Worm (Caenorhabditis elegans) whole organism, L1 larva: ENCODE results near the gene famh-136.
A peak's percentile ranks its signal among the peaks of the same experiment; 100 is the strongest.

ENCODE experiments used
- C04F5.9 ChIP-seq: sonication (generic microtip); optimal IDR thresholded peaks from 2 replicates; lab custom pipeline; 2016; ENCODE audit warnings: missing genetic modification characterization, missing compliant biosample characterization
- C16A3.4 ChIP-seq: fragments of 150-350 bp; optimal IDR thresholded peaks from 2 replicates; lab custom pipeline; 2014; ENCODE audit warnings: missing biosample characterization, missing genetic modification characterization
- C34B4.2 ChIP-seq: sonication (generic microtip); optimal IDR thresholded peaks from 2 replicates; lab custom pipeline; 2017; ENCODE audit warnings: mild to moderate bottlenecking, missing genetic modification characterization, missing compliant biosample characterization
- F16B12.6 ChIP-seq: fragments of 150-350 bp; optimal IDR thresholded peaks from 2 replicates; lab custom pipeline; 2014; ENCODE audit warnings: missing biosample characterization, missing genetic modification characterization
- aly-2 ChIP-seq: fragments of 150-350 bp; optimal IDR thresholded peaks from 2 replicates; lab custom pipeline; 2014; ENCODE audit warnings: missing biosample characterization, missing genetic modification characterization
- ceh-8 ChIP-seq: fragments of 200-800 bp; sonication (Bioruptor generic); optimal IDR thresholded peaks from 2 replicates; lab custom pipeline; 2018; ENCODE audit warnings: mild to moderate bottlenecking, missing genetic modification characterization, moderate library complexity, missing compliant biosample characterization
- ceh-82 ChIP-seq, 3 experiments: fragments of 150-350 bp in 1 of 3; sonication (generic microtip) in 2 of 3; optimal IDR thresholded peaks; 2 replicates each; lab custom pipeline; 2014 to 2017; ENCODE audit warnings: missing biosample characterization in 3 of 3, missing genetic modification characterization in 3 of 3
- ceh-88 ChIP-seq: fragments of 200-800 bp; sonication (Bioruptor generic); IDR thresholded peaks from 2 replicates; pipeline ENCODE4 v1.3.6; 2022; ENCODE audit warnings: missing genetic modification characterization, missing compliant biosample characterization
- dpl-1 ChIP-seq, 3 experiments: fragments of 150-350 bp in 2 of 3; sonication (generic microtip) in 1 of 3; optimal IDR thresholded peaks; 2 replicates each; lab custom pipeline; 2014 to 2017; ENCODE audit warnings: missing biosample characterization in 3 of 3, missing genetic modification characterization in 3 of 3, missing genetic modification reagents in 3 of 3
- dsc-1 ChIP-seq: sonication (generic microtip); optimal IDR thresholded peaks from 2 replicates; lab custom pipeline; 2016; ENCODE audit warnings: mild to moderate bottlenecking, missing genetic modification characterization, missing compliant biosample characterization
- efl-1 ChIP-seq, 4 experiments: fragments of 150-350 bp; optimal IDR thresholded peaks in 3 of 4; peaks in 1 of 4; 1 replicate in 1 of 4; 2 replicates in 3 of 4; lab custom pipeline; 2014; ENCODE audit warnings: missing biosample characterization in 2 of 4, missing genetic modification characterization in 2 of 4, missing genetic modification reagents in 2 of 4
- efl-3 ChIP-seq: fragments of 200-800 bp; sonication (Bioruptor generic); optimal IDR thresholded peaks from 2 replicates; lab custom pipeline; 2018; ENCODE audit warnings: mild to moderate bottlenecking, missing genetic modification characterization, missing compliant biosample characterization
- egl-13 ChIP-seq: sonication (generic microtip); optimal IDR thresholded peaks from 2 replicates; lab custom pipeline; 2016; ENCODE audit warnings: missing genotype, missing genetic modification reagents, missing genetic modification characterization, missing compliant biosample characterization
- egl-27 ChIP-seq, 2 experiments: fragments of 150-350 bp in 1 of 2; sonication (generic microtip); optimal IDR thresholded peaks; 3 replicates each; lab custom pipeline; 2017 to 2018; ENCODE audit warnings: missing biosample characterization in 2 of 2, missing genetic modification characterization in 2 of 2, missing genetic modification reagents in 2 of 2
- elt-3 ChIP-seq, 6 experiments: fragments of 150-350 bp in 1 of 6; sonication (generic microtip); optimal IDR thresholded peaks; 2 replicates each; lab custom pipeline; 2017 to 2018; ENCODE audit warnings: missing biosample characterization in 6 of 6, missing genetic modification characterization in 6 of 6, inconsistent platforms in 1 of 6
- ets-5 ChIP-seq: fragments of 200-800 bp; sonication (Bioruptor generic); IDR thresholded peaks from 2 replicates; pipeline ENCODE4 v1.3.6; 2022; ENCODE audit warnings: missing genetic modification characterization, missing compliant biosample characterization
- fkh-8 ChIP-seq: sonication (generic microtip); optimal IDR thresholded peaks from 2 replicates; lab custom pipeline; 2016; ENCODE audit warnings: mild to moderate bottlenecking, missing genetic modification characterization, missing compliant biosample characterization
- grh-1 ChIP-seq: fragments of 200-800 bp; sonication (Bioruptor generic); IDR thresholded peaks from 2 replicates; pipeline ENCODE4 v1.3.6; 2022; ENCODE audit warnings: missing genetic modification reagents, missing genetic modification characterization, missing compliant biosample characterization
- hlh-4 ChIP-seq: sonication (generic microtip); optimal IDR thresholded peaks from 2 replicates; lab custom pipeline; 2016; ENCODE audit warnings: mild to moderate bottlenecking, missing genetic modification characterization, missing compliant biosample characterization
- isw-1 ChIP-seq: fragments of 200-800 bp; sonication (Bioruptor generic); IDR thresholded peaks from 2 replicates; pipeline ENCODE4 v1.3.6; 2022; ENCODE audit warnings: missing genetic modification characterization, missing compliant biosample characterization
- jun-1 ChIP-seq: fragments of 150-350 bp; optimal IDR thresholded peaks from 2 replicates; lab custom pipeline; 2014; ENCODE audit warnings: missing biosample characterization, missing genetic modification reagents, missing genetic modification characterization
- lin-13 ChIP-seq: fragments of 150-350 bp; optimal IDR thresholded peaks from 2 replicates; lab custom pipeline; 2014; ENCODE audit warnings: missing biosample characterization, missing genetic modification reagents, missing genetic modification characterization
- lin-14 ChIP-seq: fragments of 200-800 bp; sonication (Bioruptor generic); optimal IDR thresholded peaks from 2 replicates; lab custom pipeline; 2018; ENCODE audit warnings: mild to moderate bottlenecking, missing genetic modification characterization, moderate library complexity, missing compliant biosample characterization
- lin-15B ChIP-seq: fragments of 150-350 bp; sonication (generic microtip); optimal IDR thresholded peaks from 3 replicates; lab custom pipeline; 2014; ENCODE audit warnings: missing biosample characterization, missing genetic modification characterization
- lin-35 ChIP-seq, 2 experiments: fragments of 150-350 bp; optimal IDR thresholded peaks; 2 replicates each; lab custom pipeline; 2014; ENCODE audit warnings: missing biosample characterization in 2 of 2, missing genetic modification characterization in 2 of 2, missing genetic modification reagents in 2 of 2
- lir-3 ChIP-seq: sonication (generic microtip); optimal IDR thresholded peaks from 2 replicates; lab custom pipeline; 2016; ENCODE audit warnings: mild to moderate bottlenecking, missing genetic modification characterization, moderate library complexity, missing compliant biosample characterization; ENCODE audit not compliant: poor library complexity
- lsy-2 ChIP-seq, 2 experiments: fragments of 150-350 bp; optimal IDR thresholded peaks; 2 replicates each; lab custom pipeline; 2014; ENCODE audit warnings: missing biosample characterization in 2 of 2, missing genetic modification characterization in 2 of 2
- mef-2 ChIP-seq: fragments of 150-350 bp; optimal IDR thresholded peaks from 2 replicates; lab custom pipeline; 2014; ENCODE audit warnings: missing biosample characterization, missing genetic modification characterization
- mep-1 ChIP-seq: fragments of 150-350 bp; optimal IDR thresholded peaks from 2 replicates; lab custom pipeline; 2014; ENCODE audit warnings: missing biosample characterization, missing genetic modification characterization
- nhr-11 ChIP-seq: fragments of 150-350 bp; optimal IDR thresholded peaks from 2 replicates; lab custom pipeline; 2014; ENCODE audit warnings: missing biosample characterization, missing genetic modification characterization
- nhr-237 ChIP-seq: fragments of 150-350 bp; optimal IDR thresholded peaks from 2 replicates; lab custom pipeline; 2014; ENCODE audit warnings: missing biosample characterization, missing genetic modification characterization
- nhr-47 ChIP-seq: sonication (generic microtip); optimal IDR thresholded peaks from 2 replicates; lab custom pipeline; 2016; ENCODE audit warnings: mild to moderate bottlenecking, missing genetic modification characterization, moderate library complexity, missing compliant biosample characterization
- nhr-71 ChIP-seq: sonication (generic microtip); optimal IDR thresholded peaks from 2 replicates; lab custom pipeline; 2016; ENCODE audit warnings: mild to moderate bottlenecking, missing genetic modification characterization, moderate library complexity, missing compliant biosample characterization
- nhr-76 ChIP-seq: sonication (generic microtip); optimal IDR thresholded peaks from 2 replicates; lab custom pipeline; 2017; ENCODE audit warnings: missing biosample characterization, missing genetic modification characterization
- nhr-90 ChIP-seq: sonication (generic microtip); optimal IDR thresholded peaks from 2 replicates; lab custom pipeline; 2016; ENCODE audit warnings: mild to moderate bottlenecking, missing genetic modification characterization, missing compliant biosample characterization; ENCODE audit not compliant: poor library complexity
- pax-3 ChIP-seq: fragments of 200-800 bp; sonication (Bioruptor generic); optimal IDR thresholded peaks from 2 replicates; lab custom pipeline; 2018; ENCODE audit warnings: mild to moderate bottlenecking, missing genetic modification characterization, moderate library complexity, missing compliant biosample characterization
- pqm-1 ChIP-seq: sonication (generic microtip); optimal IDR thresholded peaks from 3 replicates; lab custom pipeline; 2017; ENCODE audit warnings: missing biosample characterization, missing genetic modification characterization
- rnt-1 ChIP-seq: sonication (generic microtip); optimal IDR thresholded peaks from 2 replicates; lab custom pipeline; 2016; ENCODE audit warnings: mild to moderate bottlenecking, missing genetic modification characterization, moderate library complexity, missing compliant biosample characterization
- snu-23 ChIP-seq: sonication (generic microtip); optimal IDR thresholded peaks from 2 replicates; lab custom pipeline; 2016; ENCODE audit warnings: missing genetic modification characterization, missing compliant biosample characterization
- sox-4 ChIP-seq: sonication (generic microtip); optimal IDR thresholded peaks from 2 replicates; lab custom pipeline; 2016; ENCODE audit warnings: missing genetic modification characterization, missing compliant biosample characterization
- sup-37 ChIP-seq: fragments of 200-800 bp; sonication (Bioruptor generic); optimal IDR thresholded peaks from 2 replicates; lab custom pipeline; 2018; ENCODE audit warnings: mild to moderate bottlenecking, missing genetic modification characterization, missing compliant biosample characterization
- swsn-7 ChIP-seq: sonication (generic microtip); optimal IDR thresholded peaks from 2 replicates; lab custom pipeline; 2016; ENCODE audit warnings: missing genetic modification characterization, missing compliant biosample characterization
- tbx-2 ChIP-seq: sonication (generic microtip); optimal IDR thresholded peaks from 2 replicates; lab custom pipeline; 2016; ENCODE audit warnings: missing genetic modification characterization, missing compliant biosample characterization
- unc-130 ChIP-seq: fragments of 150-350 bp; optimal IDR thresholded peaks from 2 replicates; lab custom pipeline; 2017; ENCODE audit warnings: missing biosample characterization, missing genetic modification characterization, inconsistent platforms
- unc-62 ChIP-seq: fragments of 150-350 bp; optimal IDR thresholded peaks from 2 replicates; lab custom pipeline; 2014; ENCODE audit warnings: missing biosample characterization, missing genetic modification reagents, missing genetic modification characterization
- unc-86 ChIP-seq: sonication (generic microtip); optimal IDR thresholded peaks from 2 replicates; lab custom pipeline; 2016; ENCODE audit warnings: missing genetic modification characterization, missing compliant biosample characterization
- xbp-1 ChIP-seq: sonication (generic microtip); optimal IDR thresholded peaks from 2 replicates; lab custom pipeline; 2016; ENCODE audit warnings: missing genetic modification characterization, missing compliant biosample characterization
- zag-1 ChIP-seq: fragments of 150-350 bp; optimal IDR thresholded peaks from 2 replicates; lab custom pipeline; 2014; ENCODE audit warnings: missing biosample characterization, missing genetic modification characterization

Gene famh-136

DNA sequence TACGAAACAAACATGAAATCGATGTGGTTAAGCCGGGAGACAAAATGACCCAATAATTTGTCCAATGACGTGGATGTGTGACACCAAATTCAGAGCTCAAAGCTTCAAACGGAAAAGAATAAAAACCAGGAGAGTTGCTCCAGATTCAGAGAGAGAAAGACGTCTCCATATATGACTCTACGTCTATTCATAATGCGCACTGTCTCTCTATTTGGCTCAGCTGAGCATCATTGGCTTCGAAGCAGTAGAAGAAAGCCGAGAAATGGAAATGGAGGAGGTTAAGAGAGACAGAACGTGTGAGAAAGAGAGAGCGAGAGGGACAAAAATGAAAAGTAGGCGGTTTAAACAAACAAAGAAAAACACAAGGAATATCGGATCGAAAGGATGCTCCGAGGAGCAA is 1.2 kb upstream of the famh-136 start:
- peak; percentile 16 for TF ChIP-seq unc-86 (tag; lab: Kevin White, UChicago)
- TF ChIP-seq lsy-2 (tag; optimal IDR thresholded peaks at IDR 0.05; lab: Kevin White, UChicago) = peak in 1 of 2 experiments; percentile 42
- peak in 1 of 2 experiments; percentile 5 for TF ChIP-seq lin-35 (GFP tag; optimal IDR thresholded peaks at IDR 0.05; lab: Kevin White, UChicago)
- no peak for TF ChIP-seq unc-130 (tag; lab: Kevin White, UChicago)
- TF ChIP-seq dpl-1 (GFP tag; optimal IDR thresholded peaks at IDR 0.05; lab: Kevin White, UChicago) = peak in 1 of 3 experiments; percentile 26
- peak; percentile 71 for TF ChIP-seq lin-14
- TF ChIP-seq nhr-237 (tag; lab: Kevin White, UChicago) = no peak
- TF ChIP-seq mep-1 (tag; lab: Kevin White, UChicago) = peak; percentile 22
- TF ChIP-seq nhr-47 = peak; percentile 20
- TF ChIP-seq ceh-82 (tag; optimal IDR thresholded peaks at IDR 0.05; lab: Kevin White, UChicago) = peak in 1 of 3 experiments; percentile 5
- peak; percentile 16 for TF ChIP-seq nhr-71
- peak; percentile 20 for TF ChIP-seq swsn-7 (tag; lab: Kevin White, UChicago)
- peak; percentile 61 for TF ChIP-seq fkh-8 (tag; lab: Kevin White, UChicago)
- peak; percentile 15 for TF ChIP-seq egl-13 (tag; lab: Kevin White, UChicago)
- TF ChIP-seq unc-62 = no peak
- no peak for TF ChIP-seq ceh-88
- TF ChIP-seq egl-27 (tag; optimal IDR thresholded peaks at IDR 0.05; lab: Kevin White, UChicago) = no peak
- peak; percentile 40 for TF ChIP-seq dsc-1
- peak; percentile 1 to 26 for TF ChIP-seq efl-1 (optimal IDR thresholded peaks at IDR 0.05; lab: Kevin White, UChicago)
- no peak for TF ChIP-seq efl-1 (GFP tag; optimal IDR thresholded peaks at IDR 0.05 in 1 of 2; lab: Kevin White, UChicago)

DNA sequence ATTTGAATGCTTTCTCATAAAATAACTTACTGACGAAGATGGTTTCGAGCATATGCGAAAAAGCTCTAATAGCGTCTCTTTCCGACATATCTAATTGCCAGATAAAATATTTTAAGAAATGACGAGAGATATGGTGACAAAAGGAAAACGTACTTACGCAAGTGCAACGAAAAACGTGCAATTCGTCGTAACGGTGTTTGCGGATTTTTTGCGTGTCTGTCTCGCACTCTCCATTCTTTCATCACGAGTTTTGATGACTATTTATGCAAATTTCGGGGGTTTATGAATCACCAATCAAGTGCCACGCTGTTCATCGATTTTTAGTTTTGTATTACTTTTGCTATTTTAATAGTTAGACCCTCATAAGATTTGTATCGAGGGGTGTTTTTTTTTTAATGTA is 1.4 kb downstream of the famh-136 start, which contains the start of gene ZK637.14:
Gene ZK637.14 (minus strand): TSS at position 201 of the 400 bp plus-strand sequence.
- peak; percentile 67 for TF ChIP-seq nhr-71
- TF ChIP-seq isw-1 = peak; percentile 26
- peak; percentile 38 for TF ChIP-seq dsc-1
- TF ChIP-seq lir-3 (tag; lab: Kevin White, UChicago) = peak; percentile 39
- TF ChIP-seq F16B12.6 (tag; lab: Kevin White, UChicago) = peak; percentile 91
- peak in 1 of 6 experiments; percentile 6 for TF ChIP-seq elt-3 (tag; optimal IDR thresholded peaks at IDR 0.05; lab: Kevin White, UChicago)
- peak; percentile 20 for TF ChIP-seq tbx-2 (tag; lab: Kevin White, UChicago)
- TF ChIP-seq jun-1 (tag; lab: Kevin White, UChicago) = peak; percentile 48
- peak; percentile 41 for TF ChIP-seq C04F5.9 (tag; lab: Kevin White, UChicago)
- no peak for TF ChIP-seq egl-27 (tag; optimal IDR thresholded peaks at IDR 0.05; lab: Kevin White, UChicago)
- TF ChIP-seq lin-15B (tag; lab: Kevin White, UChicago) = no peak
- no peak for TF ChIP-seq ceh-88
- TF ChIP-seq nhr-11 (tag; lab: Kevin White, UChicago) = no peak
- no peak for TF ChIP-seq efl-3 (GFP tag; lab: Kevin White, UChicago)
- peak; percentile 62 to 63 for TF ChIP-seq efl-1 (optimal IDR thresholded peaks at IDR 0.05; lab: Kevin White, UChicago)
- peak; percentile 66 to 96 for TF ChIP-seq efl-1 (GFP tag; optimal IDR thresholded peaks at IDR 0.05 in 1 of 2; lab: Kevin White, UChicago)
- no peak for TF ChIP-seq ets-5 (GFP tag; lab: Robert Waterston, UW)
- TF ChIP-seq xbp-1 (tag; lab: Kevin White, UChicago) = peak; percentile 33
- TF ChIP-seq sox-4 (tag; lab: Kevin White, UChicago) = no peak
- peak; percentile 38 for TF ChIP-seq C16A3.4 (tag; lab: Kevin White, UChicago)
- TF ChIP-seq sup-37 (GFP tag; lab: Kevin White, UChicago) = no peak
- TF ChIP-seq lin-35 (GFP tag; optimal IDR thresholded peaks at IDR 0.05; lab: Kevin White, UChicago) = peak; percentile 61 to 74
- peak; percentile 1 for TF ChIP-seq nhr-90 (tag; lab: Kevin White, UChicago)
- no peak for TF ChIP-seq C34B4.2 (tag; lab: Kevin White, UChicago)
- TF ChIP-seq nhr-237 (tag; lab: Kevin White, UChicago) = no peak
- TF ChIP-seq lin-14 = no peak
- no peak for TF ChIP-seq grh-1 (GFP tag; lab: Robert Waterston, UW)
- peak; percentile 55 for TF ChIP-seq swsn-7 (tag; lab: Kevin White, UChicago)
- no peak for TF ChIP-seq rnt-1 (tag; lab: Kevin White, UChicago)
- TF ChIP-seq pqm-1 = no peak
- TF ChIP-seq egl-13 (tag; lab: Kevin White, UChicago) = peak; percentile 30
- no peak for TF ChIP-seq hlh-4 (tag; lab: Kevin White, UChicago)
- TF ChIP-seq nhr-76 (tag; lab: Kevin White, UChicago) = no peak
- peak; percentile 87 for TF ChIP-seq mep-1 (tag; lab: Kevin White, UChicago)
- TF ChIP-seq aly-2 (tag; lab: Kevin White, UChicago) = no peak
- no peak for TF ChIP-seq mef-2 (tag; lab: Kevin White, UChicago)
- TF ChIP-seq ceh-8 (GFP tag; lab: Kevin White, UChicago) = peak; percentile 3
- TF ChIP-seq fkh-8 (tag; lab: Kevin White, UChicago) = peak; percentile 60
- no peak for TF ChIP-seq zag-1 (tag; lab: Kevin White, UChicago)
- peak in 1 of 3 experiments; percentile 52 for TF ChIP-seq ceh-82 (tag; optimal IDR thresholded peaks at IDR 0.05; lab: Kevin White, UChicago)
- peak; percentile 76 for TF ChIP-seq snu-23
- peak; percentile 4 for TF ChIP-seq pax-3 (tag; lab: Kevin White, UChicago)
- TF ChIP-seq lin-13 (GFP tag; lab: Kevin White, UChicago) = no peak
